Worm (Caenorhabditis elegans) whole organism, L4 larva: ENCODE results near the gene sra-31.
A peak's percentile ranks its signal among the peaks of the same experiment; 100 is the strongest.

Experiments
- D1046.2 ChIP-seq: fragments of 200-800 bp; sonication (Bioruptor generic); IDR thresholded peaks from 2 replicates; pipeline ENCODE4 v1.3.6; 2022; ENCODE audit warnings: missing genetic modification characterization, missing compliant biosample characterization
- F10B5.3 ChIP-seq: sonication (generic microtip); optimal IDR thresholded peaks from 2 replicates; lab custom pipeline; 2016; ENCODE audit warnings: mild to moderate bottlenecking, missing genetic modification characterization, missing compliant biosample characterization
- T26A8.4 ChIP-seq: fragments of 200-800 bp; sonication (Bioruptor generic); IDR thresholded peaks from 2 replicates; pipeline ENCODE4 v1.3.6; 2022; ENCODE audit warnings: missing genetic modification characterization, missing compliant biosample characterization
- Y105C5A.15 ChIP-seq: fragments of 200-800 bp; sonication (Bioruptor generic); IDR thresholded peaks from 2 replicates; pipeline ENCODE4 v1.3.6; 2022; ENCODE audit warnings: missing genetic modification characterization, missing compliant biosample characterization
- Y48G9A.11 ChIP-seq: fragments of 200-800 bp; sonication (Bioruptor generic); IDR thresholded peaks from 2 replicates; pipeline ENCODE4 v1.3.6; 2022; ENCODE audit warnings: missing genetic modification reagents, missing genetic modification characterization, missing compliant biosample characterization
- Y5F2A.4 ChIP-seq: fragments of 200-800 bp; sonication (Bioruptor generic); optimal IDR thresholded peaks from 2 replicates; lab custom pipeline; 2018; ENCODE audit warnings: mild to moderate bottlenecking, missing genetic modification characterization, missing compliant biosample characterization
- Y75B8A.6 ChIP-seq: fragments of 200-800 bp; sonication (Bioruptor generic); IDR thresholded peaks from 2 replicates; pipeline ENCODE4 v1.3.6; 2022; ENCODE audit warnings: missing genetic modification reagents, missing genetic modification characterization, missing compliant biosample characterization
- ZK337.2 ChIP-seq: fragments of 200-800 bp; sonication (Bioruptor generic); IDR thresholded peaks from 2 replicates; pipeline ENCODE4 v1.3.6; 2022; ENCODE audit warnings: missing genetic modification reagents, missing genetic modification characterization, missing compliant biosample characterization
- aha-1 ChIP-seq: fragments of 150-350 bp; peaks from one replicate; lab custom pipeline; 2014; ENCODE audit warnings: missing biosample characterization, missing genetic modification characterization
- ama-1 ChIP-seq: fragments of 150-350 bp; optimal IDR thresholded peaks from 2 replicates; lab custom pipeline; 2014; ENCODE audit warnings: inconsistent platforms, mixed read lengths
- arid-1 ChIP-seq: fragments of 200-800 bp; sonication (Bioruptor generic); conservative IDR thresholded peaks from 2 replicates; pipeline ENCODE4 v1.3.6; 2022; ENCODE audit warnings: missing genetic modification reagents, missing genetic modification characterization, missing compliant biosample characterization
- attf-4 ChIP-seq: sonication (generic microtip); optimal IDR thresholded peaks from 3 replicates; lab custom pipeline; 2017; ENCODE audit warnings: missing biosample characterization, missing genetic modification characterization
- ceh-20 ChIP-seq: fragments of 200-800 bp; sonication (Bioruptor generic); IDR thresholded peaks from 2 replicates; pipeline ENCODE4 v1.3.6; 2022; ENCODE audit warnings: missing genetic modification reagents, missing genetic modification characterization, missing compliant biosample characterization
- ceh-28 ChIP-seq: fragments of 150-350 bp; optimal IDR thresholded peaks from 2 replicates; lab custom pipeline; 2014; ENCODE audit warnings: missing biosample characterization, missing genetic modification reagents, missing genetic modification characterization
- ceh-82 ChIP-seq: sonication (generic microtip); optimal IDR thresholded peaks from 2 replicates; lab custom pipeline; 2017; ENCODE audit warnings: missing biosample characterization, missing genetic modification characterization
- ces-1 ChIP-seq: fragments of 150-350 bp; sonication (generic microtip); optimal IDR thresholded peaks from 4 replicates; lab custom pipeline; 2014; ENCODE audit warnings: missing biosample characterization, missing genetic modification reagents, missing genetic modification characterization
- cey-2 ChIP-seq: sonication (generic microtip); optimal IDR thresholded peaks from 3 replicates; lab custom pipeline; 2017; ENCODE audit warnings: missing genetic modification characterization, mild to moderate bottlenecking, missing compliant biosample characterization, antibody characterized with exemption, borderline replicate concordance; ENCODE audit not compliant: insufficient read depth
- ctbp-1 ChIP-seq: fragments of 200-800 bp; sonication (Bioruptor generic); IDR thresholded peaks from 2 replicates; pipeline ENCODE4 v1.3.6; 2022; ENCODE audit warnings: missing genetic modification reagents, missing genetic modification characterization, missing compliant biosample characterization
- daf-16 ChIP-seq, 3 experiments: sonication (generic microtip); optimal IDR thresholded peaks; 2 replicates each; lab custom pipeline; 2016 to 2017; ENCODE audit warnings: missing genetic modification characterization in 3 of 3, missing genetic modification reagents in 3 of 3, mild to moderate bottlenecking in 2 of 3, missing compliant biosample characterization in 2 of 3, missing biosample characterization in 1 of 3, moderate library complexity in 1 of 3
- daf-19 ChIP-seq: fragments of 200-800 bp; sonication (Bioruptor generic); conservative IDR thresholded peaks from 2 replicates; pipeline ENCODE4 v1.3.6; 2022; ENCODE audit warnings: missing genetic modification characterization, missing compliant biosample characterization
- dmd-6 ChIP-seq: fragments of 200-800 bp; sonication (Bioruptor generic); IDR thresholded peaks from 2 replicates; pipeline ENCODE4 v1.3.6; 2022; ENCODE audit warnings: missing genetic modification reagents, missing genetic modification characterization, missing compliant biosample characterization
- dmd-8 ChIP-seq: fragments of 200-800 bp; sonication (Bioruptor generic); IDR thresholded peaks from 2 replicates; pipeline ENCODE4 v1.3.6; 2022; ENCODE audit warnings: missing genetic modification characterization, missing compliant biosample characterization
- dmd-9 ChIP-seq: fragments of 200-800 bp; sonication (Bioruptor generic); IDR thresholded peaks from 2 replicates; pipeline ENCODE4 v1.3.6; 2022; ENCODE audit warnings: missing genetic modification reagents, missing genetic modification characterization, missing compliant biosample characterization
- dve-1 ChIP-seq: sonication (generic microtip); optimal IDR thresholded peaks from 2 replicates; lab custom pipeline; 2017; ENCODE audit warnings: antibody characterized with exemption, mild to moderate bottlenecking, missing genetic modification characterization, missing compliant biosample characterization; ENCODE audit not compliant: insufficient read depth
- egl-43 ChIP-seq: fragments of 200-800 bp; sonication (Bioruptor generic); IDR thresholded peaks from 2 replicates; pipeline ENCODE4 v1.3.6; 2022; ENCODE audit warnings: missing genetic modification reagents, missing genetic modification characterization, missing compliant biosample characterization
- fos-1 ChIP-seq: fragments of 150-350 bp; optimal IDR thresholded peaks from 2 replicates; lab custom pipeline; 2014; ENCODE audit warnings: missing biosample characterization, missing genetic modification characterization
- hif-1 ChIP-seq, 2 experiments: sonication (generic microtip); optimal IDR thresholded peaks; 2 replicates each; lab custom pipeline; 2016 to 2017; ENCODE audit warnings: missing compliant biosample characterization in 2 of 2, missing genetic modification characterization in 2 of 2, missing genetic modification reagents in 2 of 2, missing genotype in 2 of 2, mild to moderate bottlenecking in 1 of 2
- hlh-11 ChIP-seq: fragments of 200-800 bp; sonication (Bioruptor generic); optimal IDR thresholded peaks from 2 replicates; lab custom pipeline; 2018; ENCODE audit warnings: mild to moderate bottlenecking, missing genetic modification characterization, missing compliant biosample characterization
- lin-13 ChIP-seq: fragments of 150-350 bp; optimal IDR thresholded peaks from 2 replicates; lab custom pipeline; 2014; ENCODE audit warnings: missing biosample characterization, missing genetic modification reagents, missing genetic modification characterization
- lin-38 ChIP-seq: fragments of 200-800 bp; sonication (Bioruptor generic); IDR thresholded peaks from 2 replicates; pipeline ENCODE4 v1.3.6; 2022; ENCODE audit warnings: missing genetic modification reagents, missing genetic modification characterization, missing compliant biosample characterization
- madf-9 ChIP-seq: fragments of 200-800 bp; sonication (Bioruptor generic); conservative IDR thresholded peaks from 2 replicates; pipeline ENCODE4 v1.3.6; 2022; ENCODE audit warnings: missing genetic modification reagents, missing genetic modification characterization, missing compliant biosample characterization
- mdl-1 ChIP-seq, 2 experiments: fragments of 150-350 bp in 1 of 2; sonication (generic microtip) in 1 of 2; optimal IDR thresholded peaks; 2 replicates each; lab custom pipeline; 2014 to 2017; ENCODE audit warnings: missing biosample characterization in 2 of 2, missing genetic modification characterization in 2 of 2
- mep-1 ChIP-seq: fragments of 150-350 bp; sonication (generic microtip); optimal IDR thresholded peaks from 3 replicates; lab custom pipeline; 2014; ENCODE audit warnings: missing biosample characterization, missing genetic modification characterization
- mxl-2 ChIP-seq: fragments of 200-800 bp; sonication (Bioruptor generic); conservative IDR thresholded peaks from 2 replicates; pipeline ENCODE4 v1.3.6; 2022; ENCODE audit warnings: missing genetic modification reagents, missing genetic modification characterization, missing compliant biosample characterization
- nhr-11 ChIP-seq: fragments of 150-350 bp; optimal IDR thresholded peaks from 2 replicates; lab custom pipeline; 2014; ENCODE audit warnings: missing biosample characterization, missing genetic modification characterization
- nhr-41 ChIP-seq: fragments of 200-800 bp; sonication (Bioruptor generic); IDR thresholded peaks from 2 replicates; pipeline ENCODE4 v1.3.6; 2022; ENCODE audit warnings: missing genetic modification reagents, missing genetic modification characterization, missing compliant biosample characterization
- nhr-77 ChIP-seq: fragments of 150-350 bp; optimal IDR thresholded peaks from 2 replicates; lab custom pipeline; 2014; ENCODE audit warnings: missing biosample characterization, missing genetic modification characterization
- php-3 ChIP-seq: fragments of 200-800 bp; sonication (Bioruptor generic); IDR thresholded peaks from 2 replicates; pipeline ENCODE4 v1.3.6; 2022; ENCODE audit warnings: missing genetic modification reagents, missing genetic modification characterization, missing compliant biosample characterization
- pqm-1 ChIP-seq: sonication (generic microtip); optimal IDR thresholded peaks from 2 replicates; lab custom pipeline; 2017; ENCODE audit warnings: missing biosample characterization, missing genetic modification characterization
- rbr-2 ChIP-seq: sonication (generic microtip); optimal IDR thresholded peaks from 2 replicates; lab custom pipeline; 2016; ENCODE audit warnings: missing genotype, missing genetic modification characterization, missing compliant biosample characterization
- saeg-2 ChIP-seq: fragments of 200-800 bp; sonication (Bioruptor generic); IDR thresholded peaks from 2 replicates; pipeline ENCODE4 v1.3.6; 2022; ENCODE audit warnings: missing genetic modification reagents, missing genetic modification characterization, missing compliant biosample characterization
- snpc-1.2 ChIP-seq: fragments of 200-800 bp; sonication (Bioruptor generic); IDR thresholded peaks from 2 replicates; pipeline ENCODE4 v1.3.6; 2022; ENCODE audit warnings: missing genetic modification reagents, missing genetic modification characterization, missing compliant biosample characterization
- snpc-4 ChIP-seq: fragments of 150-350 bp; optimal IDR thresholded peaks from 2 replicates; lab custom pipeline; 2014; ENCODE audit warnings: missing biosample characterization, missing genetic modification characterization
- spr-1 ChIP-seq: sonication (generic microtip); optimal IDR thresholded peaks from 2 replicates; lab custom pipeline; 2016; ENCODE audit warnings: mild to moderate bottlenecking, missing genetic modification characterization, missing compliant biosample characterization
- tag-97 ChIP-seq: fragments of 200-800 bp; sonication (Bioruptor generic); IDR thresholded peaks from 2 replicates; pipeline ENCODE4 v1.3.6; 2022; ENCODE audit warnings: missing genetic modification characterization, missing compliant biosample characterization
- unc-62 ChIP-seq, 3 experiments: fragments of 150-350 bp in 1 of 3; sonication (generic microtip); optimal IDR thresholded peaks in 2 of 3; peaks in 1 of 3; 1 replicate in 1 of 3; 2 replicates in 2 of 3; lab custom pipeline; 2014 to 2017; ENCODE audit warnings: missing biosample characterization in 3 of 3, missing genetic modification characterization in 3 of 3, missing genetic modification reagents in 3 of 3, missing genotype in 1 of 3
- zip-11 ChIP-seq: fragments of 200-800 bp; sonication (Bioruptor generic); IDR thresholded peaks from 2 replicates; pipeline ENCODE4 v1.3.6; 2022; ENCODE audit warnings: missing genetic modification characterization, missing compliant biosample characterization
- zip-2 ChIP-seq: fragments of 150-350 bp; optimal IDR thresholded peaks from 2 replicates; lab custom pipeline; 2014; ENCODE audit warnings: missing biosample characterization, missing genetic modification characterization
- ztf-11 ChIP-seq: fragments of 150-350 bp; optimal IDR thresholded peaks from 2 replicates; lab custom pipeline; 2014; ENCODE audit warnings: missing biosample characterization, missing genetic modification characterization

sra-31 gene

ce11 chrII:6609315-6609842 lies 31.1 kb upstream of the sra-31 start, which contains the start of gene epg-5 (continued):
- TF ChIP-seq dve-1 (tag; lab: Kevin White, UChicago) (peak; percentile 15), daf-16 (GFP tag; optimal IDR thresholded peaks at IDR 0.05; lab: Kevin White, UChicago) (no peak), daf-16 (tag; optimal IDR thresholded peaks at IDR 0.05; lab: Kevin White, UChicago) (no peak), zip-2 (tag; lab: Kevin White, UChicago) (no peak), dmd-8 (GFP tag; lab: Robert Waterston, UW) (no peak), Y105C5A.15 (no peak), ama-1 (lab: Kevin White, UChicago) (no peak), php-3 (GFP tag; lab: Robert Waterston, UW) (no peak), unc-62 (GFP tag; optimal IDR thresholded peaks at IDR 0.05 in 1 of 2; lab: Kevin White, UChicago) (no peak), unc-62 (tag; optimal IDR thresholded peaks at IDR 0.05; lab: Kevin White, UChicago) (no peak), lin-38 (GFP tag; lab: Robert Waterston, UW) (no peak), ces-1 (GFP tag; lab: Kevin White, UChicago) (no peak), rbr-2 (tag; lab: Kevin White, UChicago) (no peak), mxl-2 (no peak), aha-1 (tag; lab: Kevin White, UChicago) (peak; percentile 62), D1046.2 (GFP tag; lab: Robert Waterston, UW) (no peak), nhr-11 (tag; lab: Kevin White, UChicago) (no peak), madf-9 (no peak), Y5F2A.4 (no peak), arid-1 (GFP tag; lab: Robert Waterston, UW) (no peak), ztf-11 (no peak), nhr-77 (tag; lab: Kevin White, UChicago) (no peak), mdl-1 (tag; optimal IDR thresholded peaks at IDR 0.05; lab: Kevin White, UChicago) (peak in 1 of 2 experiments; percentile 53), pqm-1 (no peak), fos-1 (no peak), tag-97 (no peak), ZK337.2 (GFP tag; lab: Robert Waterston, UW) (no peak), snpc-1.2 (GFP tag; lab: Robert Waterston, UW) (no peak), daf-19 (GFP tag; lab: Robert Waterston, UW) (no peak), ceh-28 (tag; lab: Kevin White, UChicago) (no peak), F10B5.3 (no peak), nhr-41 (GFP tag; lab: Robert Waterston, UW) (no peak), egl-43 (GFP tag; lab: Robert Waterston, UW) (no peak), hif-1 (tag; optimal IDR thresholded peaks at IDR 0.05; lab: Kevin White, UChicago) (peak in 1 of 2 experiments; percentile 4), mep-1 (peak; percentile 55), ceh-20 (no peak), attf-4 (no peak)

DNA sequence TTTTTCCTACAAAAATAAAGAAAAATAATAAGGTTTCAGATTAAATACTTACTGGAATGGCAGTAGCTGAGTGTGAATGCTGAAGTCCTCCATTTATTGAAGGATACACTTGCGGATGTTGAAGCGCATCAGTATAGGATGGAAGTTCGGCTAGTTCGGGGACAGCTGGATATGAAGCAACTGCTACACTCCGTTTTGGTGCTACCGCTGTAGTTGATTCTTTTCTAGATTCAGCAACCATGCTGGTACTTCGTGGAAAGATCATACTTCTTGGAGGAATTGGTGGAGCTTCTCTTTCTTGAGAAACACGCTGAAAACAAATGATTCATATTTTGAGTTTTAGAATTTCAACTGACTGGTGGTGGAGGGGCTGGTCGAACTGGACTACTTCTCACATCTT lies 30.3 kb upstream of the sra-31 start:
- peak; percentile 96 for TF ChIP-seq aha-1 (tag; lab: Kevin White, UChicago)
- no peak for TF ChIP-seq snpc-4 (tag; lab: Kevin White, UChicago)
- no peak for TF ChIP-seq zip-11 (GFP tag; lab: Robert Waterston, UW)
- TF ChIP-seq ctbp-1 (GFP tag; lab: Robert Waterston, UW): no peak
- no peak for TF ChIP-seq madf-9
- no peak for TF ChIP-seq mep-1
- no peak for TF ChIP-seq T26A8.4 (GFP tag; lab: Robert Waterston, UW)

DNA sequence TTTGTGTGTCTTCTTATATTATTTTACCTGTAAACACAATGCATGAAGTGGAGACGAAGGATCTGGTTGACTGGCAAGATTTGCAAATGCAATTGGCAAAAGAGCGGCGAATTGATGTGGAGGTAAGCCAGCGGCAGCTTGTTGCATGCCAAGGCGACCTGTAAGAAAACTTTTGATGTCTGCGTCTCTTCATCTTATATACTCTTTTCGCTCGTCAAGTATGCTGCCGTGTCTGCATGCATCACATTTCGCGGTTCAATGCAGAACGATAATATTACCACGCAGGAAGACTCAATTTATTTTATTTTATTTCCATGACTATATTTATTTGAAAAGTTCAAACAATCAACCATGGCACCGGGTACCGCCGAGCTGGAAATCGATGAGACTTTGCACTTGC lies 22.7 kb upstream of the sra-31 start, which contains the start of gene vps-33.2:
TSS of gene vps-33.2 (plus strand) at position 244 of the 400 bp plus-strand sequence.
- TF ChIP-seq spr-1: peak; percentile 17
- TF ChIP-seq lin-13: no peak
- TF ChIP-seq Y48G9A.11 (GFP tag; lab: Robert Waterston, UW): no peak
- no peak for TF ChIP-seq ama-1 (lab: Kevin White, UChicago)
- TF ChIP-seq nhr-11 (tag; lab: Kevin White, UChicago): no peak
- no peak for TF ChIP-seq cey-2 (tag; lab: Kevin White, UChicago)
- TF ChIP-seq dmd-6: no peak
- TF ChIP-seq saeg-2 (GFP tag; lab: Robert Waterston, UW): no peak
- TF ChIP-seq Y75B8A.6: no peak
- TF ChIP-seq nhr-77 (tag; lab: Kevin White, UChicago): no peak
- TF ChIP-seq hlh-11 (tag; lab: Kevin White, UChicago): peak; percentile 10
- no peak for TF ChIP-seq unc-62 (GFP tag; optimal IDR thresholded peaks at IDR 0.05 in 1 of 2; lab: Kevin White, UChicago)
- no peak for TF ChIP-seq unc-62 (tag; optimal IDR thresholded peaks at IDR 0.05; lab: Kevin White, UChicago)
- no peak for TF ChIP-seq ceh-82 (tag; lab: Kevin White, UChicago)
- no peak for TF ChIP-seq dmd-9
- TF ChIP-seq rbr-2 (tag; lab: Kevin White, UChicago): peak; percentile 14
